Fruit fly (Drosophila melanogaster) Kc167 (cell line): Measurements from ENCODE around the gene Octbeta3R.
"Not testable (repeated sequence)": the region's sequence is repeated elsewhere in the genome, so short reads cannot be mapped to it uniquely, and the experiment has no call there.

Source experiments
- Myc ChIP-seq: fragments of >200 bp; optimal IDR thresholded peaks from 2 replicates; lab custom pipeline; 2017; ENCODE audit warnings: missing external identifiers
- Sin3A ChIP-seq: fragments of >200 bp; optimal IDR thresholded peaks from 2 replicates; lab custom pipeline; 2018; ENCODE audit warnings: missing external identifiers
- h ChIP-seq: fragments of >200 bp; optimal IDR thresholded peaks from 3 replicates; lab custom pipeline; 2018; ENCODE audit warnings: missing external identifiers
- insv ChIP-seq: fragments of >200 bp; optimal IDR thresholded peaks from 3 replicates; lab custom pipeline; 2018; ENCODE audit warnings: missing external identifiers
- psq ChIP-seq: fragments of >200 bp; optimal IDR thresholded peaks from 2 replicates; lab custom pipeline; 2017; ENCODE audit warnings: missing external identifiers

The Octbeta3R gene

dm6 chr3R:12467675-12468074 lies 80.4 kb downstream of the Octbeta3R start, which contains the start of gene Hsp70Ba:
TSS of gene Hsp70Ba (minus strand) at chr3R:12467776.
- TF ChIP-seq Myc, insv, psq (lab: Kevin White, UChicago): not testable (repeated sequence)

- TF ChIP-seq h; Sin3A; Myc (lab: Kevin White, UChicago): not testable (repeated sequence)
Observed at dm6 chr3R:12465198-12465597, 82.8 kb downstream of the Octbeta3R start, which contains the start of gene CG5608. TSS of gene CG5608 (minus strand) at chr3R:12465298.
